Worm (Caenorhabditis elegans): ENCODE measurements around the gene F02A9.7.

F02A9.7 gene

ce11 chrIII:9047260-9047659 is 28.2 kb downstream of the F02A9.7 start:
- no peak for TF ChIP-seq atf-7 (tag; optimal IDR thresholded peaks at IDR 0.05)
- no peak for TF ChIP-seq hrde-1 (tag; optimal IDR thresholded peaks at IDR 0.05; ENCODE audit: borderline replicate concordance)

ce11 chrIII:9045838-9046237 is 29.6 kb downstream of the F02A9.7 start, which contains the start of gene R107.2:
R107.2 (minus strand) TSS chrIII:9045938.
- TF ChIP-seq cebp-2 (GFP tag; IDR thresholded peaks at IDR 0.05) (no peak), attf-5 (GFP tag; optimal IDR thresholded peaks at IDR 0.05) (peak; percentile 8), rec-8 (tag; optimal IDR thresholded peaks at IDR 0.05) (no peak), ekl-4 (GFP tag; IDR thresholded peaks at IDR 0.05) (no peak), C06A6.2 (GFP tag; conservative IDR thresholded peaks at IDR 0.05) (no peak), pha-4 (tag; optimal IDR thresholded peaks at IDR 0.05) (no peak), nhr-80 (tag; optimal IDR thresholded peaks at IDR 0.05) (peak; percentile 29), B0336.3 (GFP tag; IDR thresholded peaks at IDR 0.05) (no peak), ztf-28 (GFP tag; IDR thresholded peaks at IDR 0.05) (no peak)

- TF ChIP-seq ztf-6 (GFP tag; IDR thresholded peaks at IDR 0.05) = no peak
- TF ChIP-seq F22D6.2 (tag; optimal IDR thresholded peaks at IDR 0.05) = no peak
- TF ChIP-seq die-1 (tag; optimal IDR thresholded peaks at IDR 0.05) = no peak
- TF ChIP-seq egl-18 (GFP tag; IDR thresholded peaks at IDR 0.05) = no peak
- TF ChIP-seq fkh-3 (tag; optimal IDR thresholded peaks at IDR 0.05) = no peak
- TF ChIP-seq nfyb-1 (GFP tag; IDR thresholded peaks at IDR 0.05) = no peak
Observed at ce11 chrIII:9043200-9043599, 32.2 kb downstream of the F02A9.7 start, which contains the start of gene nac-2. nac-2 (minus strand) TSS chrIII:9043300.

- TF ChIP-seq C06A6.2 (GFP tag; conservative IDR thresholded peaks at IDR 0.05) = no peak
Observed at ce11 chrIII:9037658-9038057, 37.8 kb downstream of the F02A9.7 start, which contains the start of gene R107.9. R107.9 (plus strand) TSS chrIII:9037958.

ce11 chrIII:9035037-9035436 is 40.4 kb downstream of the F02A9.7 start:
- TF ChIP-seq gei-17 (GFP tag; optimal IDR thresholded peaks at IDR 0.05) = no peak
- TF ChIP-seq him-1 (tag; optimal IDR thresholded peaks at IDR 0.05) = no peak
- no peak for TF ChIP-seq madf-10 (tag; optimal IDR thresholded peaks at IDR 0.05)
- peak; percentile 64 for TF ChIP-seq nhr-80 (tag; optimal IDR thresholded peaks at IDR 0.05)

ce11 chrIII:9034133-9034532 is 41.3 kb downstream of the F02A9.7 start:
- TF ChIP-seq nhr-80 (tag; optimal IDR thresholded peaks at IDR 0.05) = peak; percentile 28
- no peak for TF ChIP-seq madf-10 (tag; optimal IDR thresholded peaks at IDR 0.05)

- TF ChIP-seq F57C9.4 (tag; optimal IDR thresholded peaks at IDR 0.05) = no peak
- TF ChIP-seq nhr-80 (tag; optimal IDR thresholded peaks at IDR 0.05) = peak; percentile 13
Observed at ce11 chrIII:9030818-9031217, 44.6 kb downstream of the F02A9.7 start.

- TF ChIP-seq athp-1 (tag; optimal IDR thresholded peaks at IDR 0.05) (no peak), mxl-1 (tag; optimal IDR thresholded peaks at IDR 0.05) (no peak), bed-2 (GFP tag; IDR thresholded peaks at IDR 0.05) (no peak), Y79H2A.3 (GFP tag; conservative IDR thresholded peaks at IDR 0.05) (no peak), nfya-1 (tag; optimal IDR thresholded peaks at IDR 0.05; ENCODE audit: borderline replicate concordance, insufficient read depth) (no peak), rec-8 (tag; optimal IDR thresholded peaks at IDR 0.05) (no peak), T26A5.8 (tag; optimal IDR thresholded peaks at IDR 0.05) (no peak), madf-8 (GFP tag; conservative IDR thresholded peaks at IDR 0.05) (no peak), ztf-6 (GFP tag; IDR thresholded peaks at IDR 0.05) (no peak), let-607 (tag; optimal IDR thresholded peaks at IDR 0.05) (no peak), nhr-80 (tag; optimal IDR thresholded peaks at IDR 0.05) (no peak), ekl-4 (GFP tag; IDR thresholded peaks at IDR 0.05) (no peak), dpl-1 (GFP tag; optimal IDR thresholded peaks at IDR 0.05) (no peak), lin-35 (GFP tag; optimal IDR thresholded peaks at IDR 0.05) (no peak), ets-4 (GFP tag; optimal IDR thresholded peaks at IDR 0.05) (no peak), nfya-2 (GFP tag; IDR thresholded peaks at IDR 0.05) (no peak), dox-1 (GFP tag; IDR thresholded peaks at IDR 0.05) (no peak), mes-4 (tag; optimal IDR thresholded peaks at IDR 0.05) (no peak)
Observed at ce11 chrIII:9026951-9027350, 48.5 kb downstream of the F02A9.7 start, which contains the start of gene F59B2.13. F59B2.13 (minus strand) TSS chrIII:9027051.

Data from whole organism, young adult.